Worm (Caenorhabditis elegans): ENCODE results near the gene ZK370.4.

- no peak for TF ChIP-seq nhr-237 (tag; optimal IDR thresholded peaks at IDR 0.05)
- TF ChIP-seq skn-1 (tag; optimal IDR thresholded peaks at IDR 0.05) = no peak
- TF ChIP-seq nhr-76 (tag; optimal IDR thresholded peaks at IDR 0.05) = no peak
- peak; percentile 14 for TF ChIP-seq snpc-4 (tag; optimal IDR thresholded peaks at IDR 0.05)
- no peak for TF ChIP-seq elt-1 (tag; optimal IDR thresholded peaks at IDR 0.05)
- no peak for TF ChIP-seq ZK546.5 (tag; optimal IDR thresholded peaks at IDR 0.05)
- no peak for TF ChIP-seq ceh-28 (tag; optimal IDR thresholded peaks at IDR 0.05)
- TF ChIP-seq nhr-23 (tag; optimal IDR thresholded peaks at IDR 0.05) = no peak
- TF ChIP-seq unc-39 (tag; optimal IDR thresholded peaks at IDR 0.05) = no peak
- peak; percentile 11 for TF ChIP-seq pha-4 (tag; optimal IDR thresholded peaks at IDR 0.05)
- TF ChIP-seq R02D3.7 (tag; optimal IDR thresholded peaks at IDR 0.05) = no peak
- no peak for TF ChIP-seq fkh-10 (GFP tag; optimal IDR thresholded peaks at IDR 0.05)
- TF ChIP-seq lin-15B (tag; optimal IDR thresholded peaks at IDR 0.05) = peak; percentile 6
These were observed 47.4 kb downstream of the ZK370.4 start, which contains the start of gene fli-1 for ce11 chrIII:8683679-8684263.

All from whole organism, L3 larva.